Worm (Caenorhabditis elegans) whole organism, early embryonic: ENCODE data around the gene ubh-4.

Experiments
- F13C5.2 ChIP-seq: sonication (generic microtip); optimal IDR thresholded peaks from 2 replicates; lab custom pipeline; 2017; ENCODE audit warnings: mild to moderate bottlenecking, missing genetic modification characterization, inconsistent platforms, missing compliant biosample characterization
- aly-1 ChIP-seq: sonication (generic microtip); optimal IDR thresholded peaks from 2 replicates; lab custom pipeline; 2016; ENCODE audit warnings: missing genetic modification characterization, missing compliant biosample characterization
- ama-1 ChIP-seq: fragments of 150-350 bp; optimal IDR thresholded peaks from 2 replicates; lab custom pipeline; 2014
- ceh-36 ChIP-seq: sonication (generic microtip); optimal IDR thresholded peaks from 2 replicates; lab custom pipeline; 2016; ENCODE audit warnings: missing genetic modification characterization, inconsistent platforms, missing compliant biosample characterization
- ets-7 ChIP-seq: sonication (generic microtip); optimal IDR thresholded peaks from 2 replicates; lab custom pipeline; 2016; ENCODE audit warnings: missing genotype, missing genetic modification characterization, missing compliant biosample characterization
- flt-1 ChIP-seq: fragments of 200-800 bp; sonication (Bioruptor generic); IDR thresholded peaks from 2 replicates; pipeline ENCODE4 v1.3.6; 2022; ENCODE audit warnings: missing genetic modification characterization, missing compliant biosample characterization
- pes-1 ChIP-seq: fragments of 200-800 bp; sonication (Bioruptor generic); IDR thresholded peaks from 2 replicates; pipeline ENCODE4 v1.3.6; 2022; ENCODE audit warnings: missing genetic modification reagents, missing genetic modification characterization, missing compliant biosample characterization
- scrt-1 ChIP-seq: fragments of 200-800 bp; sonication (Bioruptor generic); IDR thresholded peaks from 2 replicates; pipeline ENCODE4 v1.3.6; 2022; ENCODE audit warnings: missing genetic modification characterization, missing compliant biosample characterization
- sea-1 ChIP-seq: fragments of 200-800 bp; sonication (Bioruptor generic); conservative IDR thresholded peaks from 2 replicates; pipeline ENCODE4 v1.3.6; 2022; ENCODE audit warnings: missing genetic modification characterization, missing compliant biosample characterization
- tbx-11 ChIP-seq: fragments of 200-800 bp; sonication (Bioruptor generic); IDR thresholded peaks from 2 replicates; pipeline ENCODE4 v1.3.6; 2022; ENCODE audit warnings: missing genetic modification characterization, missing compliant biosample characterization

- TF ChIP-seq ama-1 (lab: Kevin White, UChicago) (no peak), aly-1 (tag; lab: Kevin White, UChicago) (no peak), ets-7 (tag; lab: Kevin White, UChicago) (no peak), F13C5.2 (tag; lab: Kevin White, UChicago) (no peak), pes-1 (GFP tag; lab: Robert Waterston, UW) (no peak), ceh-36 (no peak), sea-1 (GFP tag; lab: Robert Waterston, UW) (no peak), tbx-11 (GFP tag; lab: Robert Waterston, UW) (no peak), scrt-1 (GFP tag; lab: Robert Waterston, UW) (no peak), flt-1 (no peak)
Observed at ce11 chrII:8057911-8058310, 18.5 kb upstream of the ubh-4 start.
